Worm (Caenorhabditis elegans) whole organism, L1 larva: ENCODE measurements around the gene T02H6.5.

Experiments used
- aly-2 ChIP-seq: fragments of 150-350 bp; optimal IDR thresholded peaks from 2 replicates; lab custom pipeline; 2014; ENCODE audit warnings: missing biosample characterization, missing genetic modification characterization
- efl-1 ChIP-seq, 4 experiments: fragments of 150-350 bp; optimal IDR thresholded peaks in 3 of 4; peaks in 1 of 4; 1 replicate in 1 of 4; 2 replicates in 3 of 4; lab custom pipeline; 2014; ENCODE audit warnings: missing biosample characterization in 2 of 4, missing genetic modification characterization in 2 of 4, missing genetic modification reagents in 2 of 4
- lin-35 ChIP-seq, 2 experiments: fragments of 150-350 bp; optimal IDR thresholded peaks; 2 replicates each; lab custom pipeline; 2014; ENCODE audit warnings: missing biosample characterization in 2 of 2, missing genetic modification characterization in 2 of 2, missing genetic modification reagents in 2 of 2
- nhr-12 ChIP-seq: sonication (generic microtip); optimal IDR thresholded peaks from 2 replicates; lab custom pipeline; 2017; ENCODE audit warnings: missing biosample characterization, missing genetic modification characterization
- nhr-237 ChIP-seq: fragments of 150-350 bp; optimal IDR thresholded peaks from 2 replicates; lab custom pipeline; 2014; ENCODE audit warnings: missing biosample characterization, missing genetic modification characterization
- nhr-77 ChIP-seq: fragments of 150-350 bp; optimal IDR thresholded peaks from 2 replicates; lab custom pipeline; 2014; ENCODE audit warnings: missing biosample characterization, missing genetic modification characterization

- TF ChIP-seq lin-35 (GFP tag; optimal IDR thresholded peaks at IDR 0.05; lab: Kevin White, UChicago) (no peak), aly-2 (tag; lab: Kevin White, UChicago) (no peak), nhr-77 (tag; lab: Kevin White, UChicago) (no peak), nhr-12 (tag; lab: Kevin White, UChicago) (no peak), nhr-237 (tag; lab: Kevin White, UChicago) (no peak), efl-1 (optimal IDR thresholded peaks at IDR 0.05; lab: Kevin White, UChicago) (no peak), efl-1 (GFP tag; optimal IDR thresholded peaks at IDR 0.05 in 1 of 2; lab: Kevin White, UChicago) (no peak)
Measured at ce11 chrII:689749-690148, 4.8 kb downstream of the T02H6.5 start, which contains the start of gene T02H6.4.
